Worm (Caenorhabditis elegans) whole organism, L2 larva: ENCODE measurements around the gene EGAP1.5.
A peak's percentile ranks its signal among the peaks of the same experiment; 100 is the strongest.

Experiments used
- aly-2 ChIP-seq: fragments of 150-350 bp; optimal IDR thresholded peaks from 2 replicates; lab custom pipeline; 2014; ENCODE audit warnings: missing biosample characterization, missing genetic modification characterization
- ama-1 ChIP-seq: fragments of 150-350 bp; optimal IDR thresholded peaks from 2 replicates; lab custom pipeline; 2018; ENCODE audit warnings: inconsistent platforms
- egl-27 ChIP-seq: sonication (generic microtip); optimal IDR thresholded peaks from 3 replicates; lab custom pipeline; 2017; ENCODE audit warnings: missing biosample characterization, missing genetic modification reagents, missing genetic modification characterization
- gmeb-1 ChIP-seq: fragments of 150-350 bp; optimal IDR thresholded peaks from 2 replicates; lab custom pipeline; 2014; ENCODE audit warnings: missing biosample characterization, missing genetic modification characterization
- mdl-1 ChIP-seq, 2 experiments: fragments of 150-350 bp in 1 of 2; sonication (generic microtip) in 1 of 2; optimal IDR thresholded peaks; 2 replicates each; lab custom pipeline; 2017; ENCODE audit warnings: missing biosample characterization in 2 of 2, missing genetic modification characterization in 2 of 2
- nhr-237 ChIP-seq: fragments of 150-350 bp; optimal IDR thresholded peaks from 2 replicates; lab custom pipeline; 2014; ENCODE audit warnings: missing biosample characterization, missing genetic modification characterization
- nhr-25 ChIP-seq: fragments of 150-350 bp; sonication (generic microtip); optimal IDR thresholded peaks from 3 replicates; lab custom pipeline; 2014; ENCODE audit warnings: missing biosample characterization, missing genetic modification characterization
- nhr-77 ChIP-seq: fragments of 150-350 bp; optimal IDR thresholded peaks from 2 replicates; lab custom pipeline; 2014; ENCODE audit warnings: missing biosample characterization, missing genetic modification characterization
- peb-1 ChIP-seq: fragments of 150-350 bp; optimal IDR thresholded peaks from 2 replicates; lab custom pipeline; 2014; ENCODE audit warnings: missing biosample characterization, missing genetic modification characterization
- unc-55 ChIP-seq: fragments of 150-350 bp; sonication (generic microtip); optimal IDR thresholded peaks from 3 replicates; lab custom pipeline; 2014; ENCODE audit warnings: missing biosample characterization, missing genetic modification reagents, missing genetic modification characterization
- ztf-4 ChIP-seq: fragments of 150-350 bp; optimal IDR thresholded peaks from 2 replicates; lab custom pipeline; 2014; ENCODE audit warnings: missing biosample characterization, missing genetic modification characterization

DNA sequence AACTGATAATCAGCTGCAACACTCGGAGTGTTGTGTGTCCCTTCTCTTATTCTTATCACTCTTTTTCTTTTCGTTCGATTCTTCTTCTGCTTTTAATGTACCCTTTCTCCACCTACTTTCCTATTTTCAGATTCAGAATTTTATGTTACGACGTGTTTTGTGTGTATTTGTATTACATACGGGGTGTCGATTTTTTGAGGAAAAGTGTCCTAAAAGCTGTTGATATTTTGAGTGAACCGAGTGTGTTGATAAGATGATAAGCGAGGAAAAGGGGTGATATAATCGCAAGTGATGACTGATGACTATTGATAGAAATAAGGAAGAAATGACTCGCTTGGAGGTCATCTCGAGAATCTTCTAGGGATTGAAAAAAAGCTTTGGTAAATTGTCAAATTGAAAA lies 49.9 kb downstream of the EGAP1.5 start:
- TF ChIP-seq ztf-4 (tag; lab: Kevin White, UChicago) = no peak
- TF ChIP-seq nhr-25 (tag; lab: Kevin White, UChicago) = no peak
- no peak for TF ChIP-seq egl-27 (tag; lab: Kevin White, UChicago)
- TF ChIP-seq nhr-237 (tag; lab: Kevin White, UChicago) = no peak
- no peak for TF ChIP-seq peb-1 (tag; lab: Kevin White, UChicago)
- TF ChIP-seq unc-55 (GFP tag; lab: Kevin White, UChicago) = no peak
- no peak for TF ChIP-seq ama-1 (lab: Kevin White, UChicago)
- TF ChIP-seq mdl-1 (tag; optimal IDR thresholded peaks at IDR 0.05; lab: Kevin White, UChicago) = no peak
- TF ChIP-seq nhr-77 (tag; lab: Kevin White, UChicago) = no peak
- TF ChIP-seq gmeb-1 (tag; lab: Kevin White, UChicago) = peak; percentile 2
- TF ChIP-seq aly-2 (tag; lab: Kevin White, UChicago) = no peak
